Worm (Caenorhabditis elegans): ENCODE results near the gene Y60C6A.3.

ce11 chrV:4800794-4801193 is 15.2 kb downstream of the Y60C6A.3 start, which contains the start of gene R02F11.1:
- no peak for TF ChIP-seq F13C5.2 (tag; optimal IDR thresholded peaks at IDR 0.05)
- no peak for TF ChIP-seq tra-4 (tag; optimal IDR thresholded peaks at IDR 0.05)
- TF ChIP-seq ama-1 (optimal IDR thresholded peaks at IDR 0.05): no peak
- no peak for TF ChIP-seq scrt-1 (GFP tag; IDR thresholded peaks at IDR 0.05)
- no peak for TF ChIP-seq tbx-11 (GFP tag; IDR thresholded peaks at IDR 0.05)
- no peak for TF ChIP-seq hmbx-1 (tag; optimal IDR thresholded peaks at IDR 0.05)
- no peak for TF ChIP-seq tbx-37 (GFP tag; conservative IDR thresholded peaks at IDR 0.05)
- no peak for TF ChIP-seq ceh-13 (GFP tag; optimal IDR thresholded peaks at IDR 0.05)
- TF ChIP-seq ets-7 (tag; optimal IDR thresholded peaks at IDR 0.05): no peak
- no peak for TF ChIP-seq pes-1 (GFP tag; IDR thresholded peaks at IDR 0.05)
- no peak for TF ChIP-seq sea-1 (GFP tag; conservative IDR thresholded peaks at IDR 0.05)
- TF ChIP-seq flt-1 (GFP tag; IDR thresholded peaks at IDR 0.05): no peak
- no peak for TF ChIP-seq hmg-4 (GFP tag; optimal IDR thresholded peaks at IDR 0.05)

Data from whole organism, early embryonic.